Worm (Caenorhabditis elegans) whole organism, L4 larva: Measurements from ENCODE around the gene T16H12.2.

ENCODE experiments used
- F49E8.2 ChIP-seq: sonication (generic microtip); optimal IDR thresholded peaks from 2 replicates; lab custom pipeline; 2016; ENCODE audit warnings: missing compliant biosample characterization, mild to moderate bottlenecking, missing genetic modification characterization, borderline replicate concordance
- T20F7.1 ChIP-seq: fragments of 200-800 bp; sonication (Bioruptor generic); optimal IDR thresholded peaks from 2 replicates; lab custom pipeline; 2018; ENCODE audit warnings: mild to moderate bottlenecking, missing genetic modification characterization, missing compliant biosample characterization
- T26A8.4 ChIP-seq: fragments of 200-800 bp; sonication (Bioruptor generic); IDR thresholded peaks from 2 replicates; pipeline ENCODE4 v1.3.6; 2022; ENCODE audit warnings: missing genetic modification characterization, missing compliant biosample characterization
- Y48G9A.11 ChIP-seq: fragments of 200-800 bp; sonication (Bioruptor generic); IDR thresholded peaks from 2 replicates; pipeline ENCODE4 v1.3.6; 2022; ENCODE audit warnings: missing genetic modification reagents, missing genetic modification characterization, missing compliant biosample characterization
- Y5F2A.4 ChIP-seq: fragments of 200-800 bp; sonication (Bioruptor generic); optimal IDR thresholded peaks from 2 replicates; lab custom pipeline; 2018; ENCODE audit warnings: mild to moderate bottlenecking, missing genetic modification characterization, missing compliant biosample characterization
- Y75B8A.6 ChIP-seq: fragments of 200-800 bp; sonication (Bioruptor generic); IDR thresholded peaks from 2 replicates; pipeline ENCODE4 v1.3.6; 2022; ENCODE audit warnings: missing genetic modification reagents, missing genetic modification characterization, missing compliant biosample characterization
- ZK337.2 ChIP-seq: fragments of 200-800 bp; sonication (Bioruptor generic); IDR thresholded peaks from 2 replicates; pipeline ENCODE4 v1.3.6; 2022; ENCODE audit warnings: missing genetic modification reagents, missing genetic modification characterization, missing compliant biosample characterization
- ama-1 ChIP-seq: fragments of 150-350 bp; optimal IDR thresholded peaks from 2 replicates; lab custom pipeline; 2014; ENCODE audit warnings: inconsistent platforms, mixed read lengths
- arid-1 ChIP-seq: fragments of 200-800 bp; sonication (Bioruptor generic); conservative IDR thresholded peaks from 2 replicates; pipeline ENCODE4 v1.3.6; 2022; ENCODE audit warnings: missing genetic modification reagents, missing genetic modification characterization, missing compliant biosample characterization
- ceh-20 ChIP-seq: fragments of 200-800 bp; sonication (Bioruptor generic); IDR thresholded peaks from 2 replicates; pipeline ENCODE4 v1.3.6; 2022; ENCODE audit warnings: missing genetic modification reagents, missing genetic modification characterization, missing compliant biosample characterization
- ceh-82 ChIP-seq: sonication (generic microtip); optimal IDR thresholded peaks from 2 replicates; lab custom pipeline; 2017; ENCODE audit warnings: missing biosample characterization, missing genetic modification characterization
- daf-12 ChIP-seq: fragments of 150-350 bp; optimal IDR thresholded peaks from 2 replicates; lab custom pipeline; 2014; ENCODE audit warnings: missing biosample characterization, missing genetic modification reagents, missing genetic modification characterization
- daf-16 ChIP-seq, 3 experiments: sonication (generic microtip); optimal IDR thresholded peaks; 2 replicates each; lab custom pipeline; 2016 to 2017; ENCODE audit warnings: missing genetic modification characterization in 3 of 3, missing genetic modification reagents in 3 of 3, mild to moderate bottlenecking in 2 of 3, missing compliant biosample characterization in 2 of 3, missing biosample characterization in 1 of 3, moderate library complexity in 1 of 3
- daf-8 ChIP-seq: fragments of 200-800 bp; sonication (Bioruptor generic); IDR thresholded peaks from 2 replicates; pipeline ENCODE4 v1.3.6; 2022; ENCODE audit warnings: missing genetic modification characterization, missing compliant biosample characterization
- dmd-6 ChIP-seq: fragments of 200-800 bp; sonication (Bioruptor generic); IDR thresholded peaks from 2 replicates; pipeline ENCODE4 v1.3.6; 2022; ENCODE audit warnings: missing genetic modification reagents, missing genetic modification characterization, missing compliant biosample characterization
- dmd-8 ChIP-seq: fragments of 200-800 bp; sonication (Bioruptor generic); IDR thresholded peaks from 2 replicates; pipeline ENCODE4 v1.3.6; 2022; ENCODE audit warnings: missing genetic modification characterization, missing compliant biosample characterization
- egl-27 ChIP-seq: sonication (generic microtip); optimal IDR thresholded peaks from 3 replicates; lab custom pipeline; 2017; ENCODE audit warnings: missing biosample characterization, missing genetic modification reagents, missing genetic modification characterization
- fos-1 ChIP-seq: fragments of 150-350 bp; optimal IDR thresholded peaks from 2 replicates; lab custom pipeline; 2014; ENCODE audit warnings: missing biosample characterization, missing genetic modification characterization
- gei-8 ChIP-seq: fragments of 200-800 bp; sonication (Bioruptor generic); optimal IDR thresholded peaks from 2 replicates; lab custom pipeline; 2018; ENCODE audit warnings: mild to moderate bottlenecking, missing genetic modification characterization, missing compliant biosample characterization
- hif-1 ChIP-seq, 2 experiments: sonication (generic microtip); optimal IDR thresholded peaks; 2 replicates each; lab custom pipeline; 2016 to 2017; ENCODE audit warnings: missing compliant biosample characterization in 2 of 2, missing genetic modification characterization in 2 of 2, missing genetic modification reagents in 2 of 2, missing genotype in 2 of 2, mild to moderate bottlenecking in 1 of 2
- hlh-30 ChIP-seq: sonication (generic microtip); optimal IDR thresholded peaks from 2 replicates; lab custom pipeline; 2017; ENCODE audit warnings: antibody characterized with exemption, mild to moderate bottlenecking, missing genetic modification characterization, missing compliant biosample characterization; ENCODE audit not compliant: insufficient read depth
- hmg-1.1 ChIP-seq: fragments of 200-800 bp; sonication (Bioruptor generic); IDR thresholded peaks from 2 replicates; pipeline ENCODE4 v1.3.6; 2022; ENCODE audit warnings: missing genetic modification reagents, missing genetic modification characterization, missing compliant biosample characterization
- lin-1 ChIP-seq: fragments of 200-800 bp; sonication (Bioruptor generic); IDR thresholded peaks from 2 replicates; pipeline ENCODE4 v1.3.6; 2022; ENCODE audit warnings: missing genetic modification reagents, missing genetic modification characterization, missing compliant biosample characterization
- lin-29 ChIP-seq: fragments of 200-800 bp; sonication (Bioruptor generic); IDR thresholded peaks from 2 replicates; pipeline ENCODE4 v1.3.6; 2022; ENCODE audit warnings: missing genetic modification reagents, missing genetic modification characterization, missing compliant biosample characterization
- lin-39 ChIP-seq: fragments of 150-350 bp; optimal IDR thresholded peaks from 2 replicates; lab custom pipeline; 2014; ENCODE audit warnings: missing biosample characterization, missing genetic modification reagents, missing genetic modification characterization
- lsy-2 ChIP-seq, 2 experiments: fragments of 150-350 bp in 1 of 2; sonication (generic microtip) in 1 of 2; optimal IDR thresholded peaks; 2 replicates each; lab custom pipeline; 2014 to 2017; ENCODE audit warnings: missing biosample characterization in 2 of 2, missing genetic modification characterization in 2 of 2
- madf-5 ChIP-seq, 2 experiments: fragments of 200-800 bp; sonication (Bioruptor generic); IDR thresholded peaks; 2 replicates each; pipeline ENCODE4 v1.3.6; 2022; ENCODE audit warnings: missing compliant biosample characterization in 2 of 2, missing genetic modification characterization in 2 of 2
- madf-9 ChIP-seq: fragments of 200-800 bp; sonication (Bioruptor generic); conservative IDR thresholded peaks from 2 replicates; pipeline ENCODE4 v1.3.6; 2022; ENCODE audit warnings: missing genetic modification reagents, missing genetic modification characterization, missing compliant biosample characterization
- mdl-1 ChIP-seq, 2 experiments: fragments of 150-350 bp in 1 of 2; sonication (generic microtip) in 1 of 2; optimal IDR thresholded peaks; 2 replicates each; lab custom pipeline; 2014 to 2017; ENCODE audit warnings: missing biosample characterization in 2 of 2, missing genetic modification characterization in 2 of 2
- mep-1 ChIP-seq: fragments of 150-350 bp; sonication (generic microtip); optimal IDR thresholded peaks from 3 replicates; lab custom pipeline; 2014; ENCODE audit warnings: missing biosample characterization, missing genetic modification characterization
- nhr-11 ChIP-seq: fragments of 150-350 bp; optimal IDR thresholded peaks from 2 replicates; lab custom pipeline; 2014; ENCODE audit warnings: missing biosample characterization, missing genetic modification characterization
- nhr-111 ChIP-seq: fragments of 200-800 bp; sonication (Bioruptor generic); optimal IDR thresholded peaks from 2 replicates; lab custom pipeline; 2018; ENCODE audit warnings: mild to moderate bottlenecking, missing genetic modification characterization, missing compliant biosample characterization
- nhr-25 ChIP-seq: sonication (generic microtip); optimal IDR thresholded peaks from 2 replicates; lab custom pipeline; 2017; ENCODE audit warnings: missing genetic modification characterization, mild to moderate bottlenecking, missing compliant biosample characterization, antibody characterized with exemption, moderate library complexity, borderline replicate concordance; ENCODE audit not compliant: insufficient read depth
- nhr-28 ChIP-seq: fragments of 150-350 bp; optimal IDR thresholded peaks from 2 replicates; lab custom pipeline; 2014; ENCODE audit warnings: missing biosample characterization, missing genetic modification characterization
- nhr-76 ChIP-seq: fragments of 150-350 bp; optimal IDR thresholded peaks from 2 replicates; lab custom pipeline; 2014; ENCODE audit warnings: missing biosample characterization, missing genetic modification characterization
- pha-4 ChIP-seq, 2 experiments: fragments of 150-350 bp in 1 of 2; fragments of 200-800 bp in 1 of 2; sonication (Bioruptor generic) in 1 of 2; IDR thresholded peaks in 1 of 2; optimal IDR thresholded peaks in 1 of 2; 2 replicates each; pipeline versions ENCODE4 v1.3.6 to Lab custom; 2014 to 2022; ENCODE audit warnings: missing genetic modification characterization in 2 of 2, missing genetic modification reagents in 2 of 2, missing biosample characterization in 1 of 2, missing compliant biosample characterization in 1 of 2
- php-3 ChIP-seq: fragments of 200-800 bp; sonication (Bioruptor generic); IDR thresholded peaks from 2 replicates; pipeline ENCODE4 v1.3.6; 2022; ENCODE audit warnings: missing genetic modification reagents, missing genetic modification characterization, missing compliant biosample characterization
- pqm-1 ChIP-seq: sonication (generic microtip); optimal IDR thresholded peaks from 2 replicates; lab custom pipeline; 2017; ENCODE audit warnings: missing biosample characterization, missing genetic modification characterization
- rbr-2 ChIP-seq: sonication (generic microtip); optimal IDR thresholded peaks from 2 replicates; lab custom pipeline; 2016; ENCODE audit warnings: missing genotype, missing genetic modification characterization, missing compliant biosample characterization
- set-16 ChIP-seq: fragments of 200-800 bp; sonication (Bioruptor generic); IDR thresholded peaks from 2 replicates; pipeline ENCODE4 v1.3.6; 2022; ENCODE audit warnings: missing genetic modification reagents, missing genetic modification characterization, missing compliant biosample characterization
- snpc-1.2 ChIP-seq: fragments of 200-800 bp; sonication (Bioruptor generic); IDR thresholded peaks from 2 replicates; pipeline ENCODE4 v1.3.6; 2022; ENCODE audit warnings: missing genetic modification reagents, missing genetic modification characterization, missing compliant biosample characterization
- spr-1 ChIP-seq: sonication (generic microtip); optimal IDR thresholded peaks from 2 replicates; lab custom pipeline; 2016; ENCODE audit warnings: mild to moderate bottlenecking, missing genetic modification characterization, missing compliant biosample characterization
- tag-97 ChIP-seq: fragments of 200-800 bp; sonication (Bioruptor generic); IDR thresholded peaks from 2 replicates; pipeline ENCODE4 v1.3.6; 2022; ENCODE audit warnings: missing genetic modification characterization, missing compliant biosample characterization
- tra-1 ChIP-seq: fragments of 200-800 bp; sonication (Bioruptor generic); IDR thresholded peaks from 2 replicates; pipeline ENCODE4 v1.3.6; 2022; ENCODE audit warnings: missing genetic modification reagents, missing genetic modification characterization, missing compliant biosample characterization
- unc-130 ChIP-seq: sonication (generic microtip); optimal IDR thresholded peaks from 2 replicates; lab custom pipeline; 2016; ENCODE audit warnings: missing genetic modification reagents, missing genetic modification characterization, missing compliant biosample characterization
- unc-39 ChIP-seq: sonication (generic microtip); optimal IDR thresholded peaks from 2 replicates; lab custom pipeline; 2017; ENCODE audit warnings: missing biosample characterization, missing genetic modification characterization
- zip-2 ChIP-seq: fragments of 150-350 bp; optimal IDR thresholded peaks from 2 replicates; lab custom pipeline; 2014; ENCODE audit warnings: missing biosample characterization, missing genetic modification characterization
- ztf-11 ChIP-seq: fragments of 150-350 bp; optimal IDR thresholded peaks from 2 replicates; lab custom pipeline; 2014; ENCODE audit warnings: missing biosample characterization, missing genetic modification characterization

Gene T16H12.2

ce11 chrIII:10132495-10133450 lies 46.7 kb downstream of the T16H12.2 start (continued):
- TF ChIP-seq pqm-1 (tag; lab: Kevin White, UChicago) (peak; percentile 75), pha-4 (GFP tag; IDR thresholded peaks at IDR 0.05; lab: Robert Waterston, UW) (peak; percentile 72), pha-4 (tag; optimal IDR thresholded peaks at IDR 0.05; lab: Kevin White, UChicago) (no peak), egl-27 (no peak), T26A8.4 (GFP tag; lab: Robert Waterston, UW) (no peak), unc-130 (GFP tag; lab: Kevin White, UChicago) (no peak), lin-1 (GFP tag; lab: Robert Waterston, UW) (no peak), ZK337.2 (GFP tag; lab: Robert Waterston, UW) (no peak), rbr-2 (no peak), ztf-11 (tag; lab: Kevin White, UChicago) (no peak), set-16 (peak; percentile 79; the same call in 1 of the 2 replicates), madf-5 (GFP tag; IDR thresholded peaks at IDR 0.05; lab: Robert Waterston, UW) (no peak), nhr-111 (GFP tag; lab: Kevin White, UChicago) (no peak), ceh-82 (no peak), dmd-6 (GFP tag; lab: Robert Waterston, UW) (peak; percentile 12; the same call in 1 of the 2 replicates), hmg-1.1 (GFP tag; lab: Robert Waterston, UW) (no peak), hif-1 (tag; optimal IDR thresholded peaks at IDR 0.05; lab: Kevin White, UChicago) (no peak), zip-2 (tag; lab: Kevin White, UChicago) (no peak), snpc-1.2 (GFP tag; lab: Robert Waterston, UW) (no peak), nhr-28 (peak; percentile 73), tag-97 (GFP tag; lab: Robert Waterston, UW) (no peak), daf-8 (GFP tag; lab: Robert Waterston, UW) (no peak), F49E8.2 (tag; lab: Kevin White, UChicago) (no peak), daf-16 (GFP tag; optimal IDR thresholded peaks at IDR 0.05; lab: Kevin White, UChicago) (no peak), daf-16 (tag; optimal IDR thresholded peaks at IDR 0.05; lab: Kevin White, UChicago) (peak; percentile 65), Y48G9A.11 (GFP tag; lab: Robert Waterston, UW) (no peak), ama-1 (lab: Kevin White, UChicago) (no peak), lin-39 (tag; lab: Kevin White, UChicago) (no peak), T20F7.1 (GFP tag; lab: Kevin White, UChicago) (peak; percentile 40), nhr-11 (tag; lab: Kevin White, UChicago) (no peak), nhr-25 (tag; lab: Kevin White, UChicago) (no peak), fos-1 (tag; lab: Kevin White, UChicago) (no peak), unc-39 (tag; lab: Kevin White, UChicago) (no peak), madf-9 (no peak), mep-1 (tag; lab: Kevin White, UChicago) (peak; percentile 44), hlh-30 (tag; lab: Kevin White, UChicago) (peak; percentile 71), Y75B8A.6 (GFP tag; lab: Robert Waterston, UW) (no peak), dmd-8 (no peak), php-3 (GFP tag; lab: Robert Waterston, UW) (no peak), lsy-2 (tag; optimal IDR thresholded peaks at IDR 0.05; lab: Kevin White, UChicago) (peak in 1 of 2 experiments; percentile 47), gei-8 (GFP tag; lab: Kevin White, UChicago) (no peak), Y5F2A.4 (GFP tag; lab: Kevin White, UChicago) (no peak), arid-1 (GFP tag; lab: Robert Waterston, UW) (0 out of 2 replicates have a peak, but pooled peaks have one; percentile 8), daf-12 (tag; lab: Kevin White, UChicago) (no peak), nhr-76 (tag; lab: Kevin White, UChicago) (no peak), tra-1 (GFP tag; lab: Robert Waterston, UW) (no peak), mdl-1 (tag; optimal IDR thresholded peaks at IDR 0.05; lab: Kevin White, UChicago) (peak in 1 of 2 experiments; percentile 29), spr-1 (tag; lab: Kevin White, UChicago) (no peak), ceh-20 (GFP tag; lab: Robert Waterston, UW) (no peak), lin-29 (no peak)
